Fruit fly (Drosophila melanogaster) whole organism, prepupa: ENCODE results near the gene Fancd2.

Experiments
- CG10669 ChIP-seq: fragments of 200-800 bp; sonication (Bioruptor generic); optimal IDR thresholded peaks from 3 replicates; lab custom pipeline; 2018; ENCODE audit warnings: missing biosample characterization, mild to moderate bottlenecking, missing genetic modification characterization, moderate library complexity
- CG1621 ChIP-seq: fragments of 200-800 bp; sonication (Bioruptor generic); optimal IDR thresholded peaks from 3 replicates; lab custom pipeline; 2018; ENCODE audit warnings: missing biosample characterization, mild to moderate bottlenecking, missing genetic modification characterization
- CG34406 ChIP-seq: fragments of 200-800 bp; sonication (Bioruptor generic); optimal IDR thresholded peaks from 3 replicates; lab custom pipeline; 2016; ENCODE audit warnings: missing biosample characterization, missing genetic modification characterization
- CG6854 ChIP-seq: fragments of 200-800 bp; sonication (Bioruptor generic); optimal IDR thresholded peaks from 2 replicates; lab custom pipeline; 2017; ENCODE audit warnings: missing biosample characterization, mild to moderate bottlenecking, missing genetic modification characterization
- Eip78C ChIP-seq: fragments of 200-800 bp; sonication (Bioruptor generic); peaks from one replicate; lab custom pipeline; 2016; ENCODE audit warnings: missing biosample characterization, missing genetic modification characterization
- Sox102F ChIP-seq: fragments of 200-800 bp; sonication (Bioruptor generic); optimal IDR thresholded peaks from 2 replicates; lab custom pipeline; 2016; ENCODE audit warnings: missing biosample characterization, mild to moderate bottlenecking, missing genetic modification characterization
- dac ChIP-seq: fragments of 200-800 bp; sonication (Bioruptor generic); optimal IDR thresholded peaks from 2 replicates; lab custom pipeline; 2017; ENCODE audit warnings: missing biosample characterization, mild to moderate bottlenecking, missing genetic modification characterization
- eg ChIP-seq: fragments of 200-800 bp; sonication (Bioruptor generic); IDR thresholded peaks from 3 replicates; pipeline ENCODE4 v1.3.6; 2022; ENCODE audit warnings: missing biosample characterization, missing genetic modification characterization
- pdm3 ChIP-seq: fragments of 200-800 bp; sonication (Bioruptor generic); optimal IDR thresholded peaks from 3 replicates; lab custom pipeline; 2016; ENCODE audit warnings: missing biosample characterization, missing genetic modification characterization
- spab ChIP-seq: fragments of 200-800 bp; sonication (Bioruptor generic); optimal IDR thresholded peaks from 2 replicates; lab custom pipeline; 2017; ENCODE audit warnings: missing biosample characterization, mild to moderate bottlenecking, missing genetic modification characterization, missing genetic modification reagents

- TF ChIP-seq CG6854 (GFP tag; lab: Kevin White, UChicago), result peak; percentile 46
- TF ChIP-seq CG34406 (GFP tag; lab: Kevin White, UChicago), result no peak
- TF ChIP-seq Eip78C (GFP tag; lab: Kevin White, UChicago), result peak; percentile 69
- no peak for TF ChIP-seq spab (GFP tag; lab: Kevin White, UChicago)
- no peak for TF ChIP-seq CG10669 (GFP tag; lab: Kevin White, UChicago)
- TF ChIP-seq Sox102F (GFP tag; lab: Kevin White, UChicago), result no peak
- no peak for TF ChIP-seq dac (GFP tag; lab: Kevin White, UChicago)
- TF ChIP-seq CG1621 (tag; lab: Kevin White, UChicago), result peak; percentile 51
- TF ChIP-seq eg (GFP tag; lab: Robert Waterston, UW), result peak; percentile 45; the same call in 1 of the 3 replicates
- TF ChIP-seq pdm3 (GFP tag; lab: Kevin White, UChicago), result no peak
Observed at dm6 chr3R:20830153-20830695, 14.2 kb upstream of the Fancd2 start, which contains the start of gene Adss.
